Worm (Caenorhabditis elegans) whole organism, L4/young adult: ENCODE measurements around the gene K08E7.8.

Source experiments
- W03F9.2 ChIP-seq: fragments of 150-350 bp; optimal IDR thresholded peaks from 2 replicates; lab custom pipeline; 2014; ENCODE audit warnings: missing biosample characterization, missing genetic modification characterization
- dao-5 ChIP-seq: sonication (generic microtip); optimal IDR thresholded peaks from 2 replicates; lab custom pipeline; 2016; ENCODE audit warnings: missing genotype, missing genetic modification characterization, moderate library complexity, missing compliant biosample characterization
- him-1 ChIP-seq: sonication (generic microtip); optimal IDR thresholded peaks from 2 replicates; lab custom pipeline; 2016; ENCODE audit warnings: missing genotype, missing genetic modification reagents, missing genetic modification characterization, missing compliant biosample characterization

DNA sequence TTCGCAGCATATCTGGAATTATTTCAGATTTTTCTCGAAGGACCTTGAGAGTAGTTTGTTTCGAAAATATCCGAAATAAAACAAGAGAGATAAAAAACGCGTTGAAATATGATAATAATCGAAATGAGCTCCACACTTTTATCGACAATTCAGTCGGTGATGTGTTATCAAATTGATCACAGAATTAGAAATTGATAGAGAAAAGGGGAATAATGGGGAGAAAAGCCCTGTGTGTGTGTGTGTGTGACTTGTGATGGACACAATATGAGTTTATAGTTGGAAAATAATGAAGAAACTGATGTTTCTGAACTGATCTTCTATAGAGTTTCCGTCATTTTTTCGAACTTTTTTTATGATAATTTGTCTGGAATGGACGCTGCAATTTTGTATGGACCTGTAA is 13.3 kb upstream of the K08E7.8 start, which contains the start of gene pgp-1:
- no peak for TF ChIP-seq him-1 (tag; lab: Kevin White, UChicago)
- TF ChIP-seq W03F9.2 (tag; lab: Kevin White, UChicago) = no peak
- no peak for TF ChIP-seq dao-5
